Worm (Caenorhabditis elegans) whole organism, late embryonic: Measurements from ENCODE around the gene lab-2.
A peak's percentile ranks its signal among the peaks of the same experiment; 100 is the strongest.

Experiments used
- C08G9.2 ChIP-seq: sonication (generic microtip); optimal IDR thresholded peaks from 2 replicates; lab custom pipeline; 2016; ENCODE audit warnings: mild to moderate bottlenecking, missing genetic modification characterization, moderate library complexity, missing compliant biosample characterization
- F13H6.1 ChIP-seq: sonication (generic microtip); optimal IDR thresholded peaks from 2 replicates; lab custom pipeline; 2016; ENCODE audit warnings: missing genetic modification characterization, missing compliant biosample characterization
- T23F11.4 ChIP-seq: fragments of 200-800 bp; sonication (Bioruptor generic); optimal IDR thresholded peaks from 2 replicates; lab custom pipeline; 2018; ENCODE audit warnings: mild to moderate bottlenecking, missing genetic modification characterization, missing compliant biosample characterization
- ama-1 ChIP-seq: fragments of 150-350 bp; optimal IDR thresholded peaks from 2 replicates; lab custom pipeline; 2014
- ceh-14 ChIP-seq: sonication (generic microtip); optimal IDR thresholded peaks from 2 replicates; lab custom pipeline; 2016; ENCODE audit warnings: missing genotype, missing genetic modification characterization, missing compliant biosample characterization
- ceh-18 ChIP-seq: sonication (generic microtip); optimal IDR thresholded peaks from 2 replicates; lab custom pipeline; 2016; ENCODE audit warnings: missing genetic modification characterization, missing compliant biosample characterization
- ceh-2 ChIP-seq: sonication (generic microtip); optimal IDR thresholded peaks from 2 replicates; lab custom pipeline; 2016; ENCODE audit warnings: missing genotype, missing genetic modification characterization, missing compliant biosample characterization
- ceh-24 ChIP-seq: sonication (generic microtip); optimal IDR thresholded peaks from 2 replicates; lab custom pipeline; 2016; ENCODE audit warnings: mild to moderate bottlenecking, missing genetic modification characterization, missing compliant biosample characterization
- ceh-31 ChIP-seq: sonication (generic microtip); optimal IDR thresholded peaks from 2 replicates; lab custom pipeline; 2016; ENCODE audit warnings: missing genetic modification characterization, missing compliant biosample characterization
- ceh-48 ChIP-seq: sonication (generic microtip); optimal IDR thresholded peaks from 2 replicates; lab custom pipeline; 2016; ENCODE audit warnings: missing genetic modification characterization, inconsistent platforms, missing compliant biosample characterization
- che-1 ChIP-seq: sonication (generic microtip); optimal IDR thresholded peaks from 2 replicates; lab custom pipeline; 2016; ENCODE audit warnings: mild to moderate bottlenecking, missing genetic modification characterization, missing compliant biosample characterization
- dmd-4 ChIP-seq: sonication (generic microtip); optimal IDR thresholded peaks from 2 replicates; lab custom pipeline; 2016; ENCODE audit warnings: borderline replicate concordance, missing genetic modification characterization, missing compliant biosample characterization
- elt-2 ChIP-seq: sonication (generic microtip); optimal IDR thresholded peaks from 2 replicates; lab custom pipeline; 2016; ENCODE audit warnings: missing genetic modification reagents, missing genetic modification characterization, missing compliant biosample characterization
- eyg-1 ChIP-seq: sonication (generic microtip); optimal IDR thresholded peaks from 2 replicates; lab custom pipeline; 2016; ENCODE audit warnings: missing genotype, missing genetic modification characterization, missing compliant biosample characterization
- gmeb-2 ChIP-seq: sonication (generic microtip); optimal IDR thresholded peaks from 2 replicates; lab custom pipeline; 2016; ENCODE audit warnings: missing genetic modification characterization, inconsistent platforms, missing compliant biosample characterization
- hlh-30 ChIP-seq: sonication (generic microtip); optimal IDR thresholded peaks from 2 replicates; lab custom pipeline; 2017; ENCODE audit warnings: antibody characterized with exemption, missing genetic modification characterization, missing compliant biosample characterization; ENCODE audit not compliant: insufficient read depth
- hlh-6 ChIP-seq: sonication (generic microtip); optimal IDR thresholded peaks from 2 replicates; lab custom pipeline; 2016; ENCODE audit warnings: missing genotype, missing genetic modification characterization, missing compliant biosample characterization
- hlh-8 ChIP-seq: sonication (generic microtip); optimal IDR thresholded peaks from 2 replicates; lab custom pipeline; 2016; ENCODE audit warnings: missing genotype, missing genetic modification characterization, missing compliant biosample characterization
- lim-6 ChIP-seq: sonication (generic microtip); optimal IDR thresholded peaks from 2 replicates; lab custom pipeline; 2016; ENCODE audit warnings: missing genetic modification characterization, missing compliant biosample characterization
- madf-2 ChIP-seq: sonication (generic microtip); optimal IDR thresholded peaks from 2 replicates; lab custom pipeline; 2017; ENCODE audit warnings: missing genetic modification characterization, missing compliant biosample characterization
- mec-3 ChIP-seq: sonication (generic microtip); optimal IDR thresholded peaks from 2 replicates; lab custom pipeline; 2016; ENCODE audit warnings: borderline replicate concordance, missing genetic modification characterization, missing compliant biosample characterization
- nfya-1 ChIP-seq: sonication (generic microtip); optimal IDR thresholded peaks from 2 replicates; lab custom pipeline; 2017; ENCODE audit warnings: missing genetic modification characterization, mild to moderate bottlenecking, missing compliant biosample characterization, antibody characterized with exemption, moderate library complexity
- nhr-232 ChIP-seq: sonication (generic microtip); optimal IDR thresholded peaks from 2 replicates; lab custom pipeline; 2016; ENCODE audit warnings: missing genetic modification characterization, missing compliant biosample characterization
- npax-4 ChIP-seq: sonication (generic microtip); optimal IDR thresholded peaks from 2 replicates; lab custom pipeline; 2016; ENCODE audit warnings: missing genetic modification characterization, missing compliant biosample characterization
- pax-1 ChIP-seq: fragments of 150-350 bp; optimal IDR thresholded peaks from 2 replicates; lab custom pipeline; 2014; ENCODE audit warnings: missing biosample characterization, missing genetic modification characterization
- pha-2 ChIP-seq: sonication (generic microtip); optimal IDR thresholded peaks from 2 replicates; lab custom pipeline; 2017; ENCODE audit warnings: mild to moderate bottlenecking, missing genetic modification characterization, missing compliant biosample characterization
- pros-1 ChIP-seq: fragments of 150-350 bp; optimal IDR thresholded peaks from 2 replicates; lab custom pipeline; 2014; ENCODE audit warnings: missing biosample characterization, missing genetic modification reagents, missing genetic modification characterization
- ref-2 ChIP-seq: sonication (generic microtip); optimal IDR thresholded peaks from 2 replicates; lab custom pipeline; 2016; ENCODE audit warnings: missing genetic modification characterization, missing compliant biosample characterization
- rnt-1 ChIP-seq: sonication (generic microtip); optimal IDR thresholded peaks from 2 replicates; lab custom pipeline; 2016; ENCODE audit warnings: missing genetic modification characterization, missing compliant biosample characterization
- sox-4 ChIP-seq: sonication (generic microtip); optimal IDR thresholded peaks from 2 replicates; lab custom pipeline; 2017; ENCODE audit warnings: mild to moderate bottlenecking, missing genetic modification characterization, inconsistent platforms, missing compliant biosample characterization
- tbx-2 ChIP-seq: sonication (generic microtip); optimal IDR thresholded peaks from 2 replicates; lab custom pipeline; 2016; ENCODE audit warnings: missing genetic modification characterization, missing compliant biosample characterization
- ttx-3 ChIP-seq: sonication (generic microtip); optimal IDR thresholded peaks from 2 replicates; lab custom pipeline; 2016; ENCODE audit warnings: missing genetic modification reagents, missing genetic modification characterization, missing compliant biosample characterization
- unc-42 ChIP-seq: sonication (generic microtip); optimal IDR thresholded peaks from 2 replicates; lab custom pipeline; 2016; ENCODE audit warnings: missing genotype, missing genetic modification characterization, missing compliant biosample characterization
- unc-55 ChIP-seq: sonication (generic microtip); optimal IDR thresholded peaks from 2 replicates; lab custom pipeline; 2017; ENCODE audit warnings: missing biosample characterization, missing genetic modification reagents, missing genetic modification characterization
- ztf-16 ChIP-seq: sonication (generic microtip); optimal IDR thresholded peaks from 2 replicates; lab custom pipeline; 2017; ENCODE audit warnings: missing genetic modification characterization, missing compliant biosample characterization

lab-2 gene

DNA sequence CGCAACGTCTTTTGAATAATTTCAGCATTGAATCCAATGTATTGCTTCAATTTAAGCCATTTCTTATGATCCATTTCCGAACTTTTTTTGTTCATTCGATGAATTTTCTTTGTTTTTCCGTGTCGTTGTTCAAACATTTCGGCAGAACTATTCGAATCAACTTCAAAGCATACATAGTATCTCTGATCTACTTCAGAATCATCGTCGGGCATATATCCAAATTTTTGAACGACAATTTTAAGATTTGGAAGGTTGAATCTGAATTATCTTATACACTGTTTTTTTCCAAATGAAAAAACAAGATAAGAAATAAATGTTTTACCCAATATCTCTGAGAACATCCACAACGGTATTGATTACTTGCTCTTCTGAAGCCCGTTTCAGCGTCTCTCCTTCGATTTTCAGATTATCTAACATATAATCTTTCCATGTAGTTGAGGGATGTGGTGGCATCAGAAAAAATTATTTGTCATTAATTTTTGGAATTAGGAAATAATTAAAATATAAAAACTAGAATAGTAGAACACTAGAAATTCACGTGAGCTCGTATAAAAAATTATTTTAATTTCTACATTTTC is at the start of gene lab-2:
lab-2 (minus strand) TSS at position 453 of the 578 bp plus-strand sequence.
- TF ChIP-seq hlh-30 (tag; lab: Kevin White, UChicago) (no peak), gmeb-2 (tag; lab: Kevin White, UChicago) (no peak), madf-2 (no peak), hlh-6 (tag; lab: Kevin White, UChicago) (no peak), ttx-3 (tag; lab: Kevin White, UChicago) (no peak)

DNA sequence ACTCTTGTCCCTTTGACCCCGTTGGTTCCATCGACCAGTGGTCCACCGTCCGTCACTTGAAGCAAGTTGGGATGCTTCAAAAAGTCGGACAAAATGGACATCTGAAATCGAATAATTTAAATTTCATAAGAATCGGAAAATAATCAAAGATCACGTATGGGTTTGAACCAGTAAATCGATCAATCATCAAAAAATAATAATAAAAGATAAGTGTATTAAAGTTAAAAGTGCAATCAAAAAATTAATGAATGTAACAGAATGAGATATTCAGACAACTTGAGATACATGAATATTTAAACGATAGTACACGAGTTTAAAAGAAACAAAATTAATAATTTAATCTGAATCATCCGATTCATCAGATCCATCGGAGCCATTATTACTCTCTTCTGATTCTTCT is 49.5 kb upstream of the lab-2 start, which contains the start of gene T20B12.7:
T20B12.7 (minus strand) TSS at position 101 of the 400 bp plus-strand sequence.
- TF ChIP-seq ceh-24 (no peak), ref-2 (no peak), F13H6.1 (tag; lab: Kevin White, UChicago) (no peak), ama-1 (lab: Kevin White, UChicago) (no peak), T23F11.4 (GFP tag; lab: Kevin White, UChicago) (no peak), npax-4 (tag; lab: Kevin White, UChicago) (no peak), ceh-48 (tag; lab: Kevin White, UChicago) (no peak), sox-4 (tag; lab: Kevin White, UChicago) (no peak), hlh-8 (no peak), che-1 (tag; lab: Kevin White, UChicago) (no peak), ceh-14 (tag; lab: Kevin White, UChicago) (no peak), mec-3 (tag; lab: Kevin White, UChicago) (no peak), rnt-1 (no peak), eyg-1 (tag; lab: Kevin White, UChicago) (no peak), dmd-4 (no peak), madf-2 (no peak), ceh-2 (tag; lab: Kevin White, UChicago) (no peak), hlh-6 (tag; lab: Kevin White, UChicago) (no peak)

DNA sequence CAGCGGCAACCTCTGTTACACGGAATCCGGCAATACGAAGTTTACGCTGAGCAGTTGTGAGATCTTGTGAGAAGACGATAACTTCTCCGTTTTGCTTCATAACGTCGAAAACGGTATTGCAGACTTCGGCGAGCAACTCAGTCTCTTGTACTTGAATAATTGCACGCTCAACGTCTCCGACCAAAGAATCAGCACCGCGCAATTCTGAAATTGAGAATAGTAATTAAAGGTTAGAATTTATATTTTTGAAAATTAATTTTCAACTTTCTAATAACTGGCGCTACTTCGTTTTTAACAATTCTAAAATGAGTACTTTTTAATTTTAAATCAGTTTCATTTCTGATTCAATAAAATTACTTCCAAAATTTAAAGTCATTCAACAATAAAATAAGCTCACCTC is 49.1 kb upstream of the lab-2 start:
- no peak for TF ChIP-seq nhr-232

DNA sequence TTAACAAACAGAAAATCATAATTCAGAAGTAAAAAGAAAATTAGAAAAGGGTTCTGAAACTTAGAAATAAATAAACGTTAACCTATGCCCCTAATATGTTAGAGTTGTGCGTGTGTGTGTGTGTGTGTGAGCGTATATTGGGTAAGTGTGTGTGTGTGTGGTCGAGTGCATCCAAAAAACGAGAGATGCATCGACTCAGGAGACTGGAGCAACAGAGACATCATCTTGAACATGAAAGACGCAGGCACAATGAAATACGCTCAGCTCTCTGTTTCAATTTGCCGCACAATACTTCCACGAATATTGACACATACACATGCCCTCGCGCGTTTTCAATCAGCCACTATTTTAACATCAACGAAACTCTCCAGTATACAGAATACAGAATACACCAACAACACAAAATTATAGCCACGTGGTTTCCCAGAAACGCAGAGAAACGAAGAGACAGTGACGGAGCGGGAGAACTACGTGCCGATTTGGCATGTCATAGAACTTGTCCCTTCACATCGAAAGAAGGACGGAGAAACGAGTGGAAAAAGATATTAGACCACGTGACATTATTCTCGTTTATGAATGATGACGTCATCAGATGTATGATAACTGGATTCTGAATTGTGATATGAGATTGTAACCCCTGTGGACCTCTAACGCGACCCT is 46.9 kb upstream of the lab-2 start:
- TF ChIP-seq ceh-18 (peak; percentile 21), hlh-30 (tag; lab: Kevin White, UChicago) (peak; percentile 88), nfya-1 (peak; percentile 21), tbx-2 (tag; lab: Kevin White, UChicago) (peak; percentile 41), F13H6.1 (tag; lab: Kevin White, UChicago) (no peak), unc-55 (GFP tag; lab: Kevin White, UChicago) (peak; percentile 12), pax-1 (tag; lab: Kevin White, UChicago) (peak; percentile 36), ceh-31 (peak; percentile 34), pros-1 (no peak), unc-42 (peak; percentile 20), pha-2 (tag; lab: Kevin White, UChicago) (no peak), ztf-16 (no peak), lim-6 (tag; lab: Kevin White, UChicago) (no peak), ceh-48 (tag; lab: Kevin White, UChicago) (no peak), npax-4 (tag; lab: Kevin White, UChicago) (no peak)

DNA sequence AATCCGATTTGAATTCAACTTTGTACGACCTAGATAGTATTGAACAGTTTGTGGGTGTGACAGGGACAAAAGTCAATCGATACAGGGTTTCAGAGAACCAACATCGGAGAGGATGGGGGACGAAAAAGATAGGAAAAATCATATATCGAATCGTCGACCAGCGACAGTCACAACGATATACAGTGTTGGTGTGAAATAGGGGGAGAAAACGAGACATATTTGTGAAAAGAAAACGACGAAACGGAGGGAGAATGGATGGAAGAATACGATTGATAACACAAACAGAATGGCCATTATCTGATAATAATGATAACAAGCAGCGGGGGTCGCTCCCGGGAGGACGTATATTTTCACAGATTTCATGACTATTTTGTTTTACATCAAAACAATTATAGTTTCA is 46.0 kb upstream of the lab-2 start:
- TF ChIP-seq C08G9.2 (tag; lab: Kevin White, UChicago) (no peak), elt-2 (tag; lab: Kevin White, UChicago) (peak; percentile 61)
